Worm (Caenorhabditis elegans): ENCODE measurements around the gene T26E4.9.

DNA sequence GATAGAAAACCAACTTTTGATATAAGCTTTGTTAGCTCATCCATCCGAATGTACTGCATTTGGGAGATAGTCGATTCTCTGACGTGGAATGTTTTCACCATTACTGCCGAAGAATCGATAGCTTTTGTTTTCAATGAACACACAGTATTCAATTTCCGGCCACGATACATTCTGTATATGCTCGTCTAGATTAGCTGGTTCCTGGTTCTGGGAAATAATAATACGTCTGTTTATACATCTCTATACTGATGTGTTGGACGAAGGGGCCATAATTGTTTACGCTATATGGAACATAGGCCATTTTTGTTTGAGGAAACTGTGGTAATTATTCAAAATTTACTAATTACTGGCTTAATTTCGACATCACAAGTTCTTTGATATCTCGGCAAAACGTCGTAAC, 52.4 kb downstream of the T26E4.9 start, which contains the start of gene str-6:
- TF ChIP-seq flt-1 (GFP tag; IDR thresholded peaks at IDR 0.05) (no peak), ztf-23 (GFP tag; IDR thresholded peaks at IDR 0.05) (no peak), tab-1 (GFP tag; IDR thresholded peaks at IDR 0.05) (no peak), T22C8.4 (GFP tag; IDR thresholded peaks at IDR 0.05) (no peak), klf-2 (GFP tag; conservative IDR thresholded peaks at IDR 0.05) (no peak), med-1 (GFP tag; optimal IDR thresholded peaks at IDR 0.05; ENCODE audit: insufficient read depth) (no peak)

All from whole organism, midembryonic.